Fruit fly (Drosophila melanogaster) whole organism, adult: Measurements from ENCODE around the gene MtnF.

ENCODE experiments used
- CG11617 ChIP-seq: fragments of 200-800 bp; sonication (Bioruptor generic); optimal IDR thresholded peaks from 2 replicates; lab custom pipeline; 2017; ENCODE audit warnings: mild to moderate bottlenecking, missing biosample characterization, missing genetic modification reagents, missing genetic modification characterization
- CG12768 ChIP-seq: fragments of 200-800 bp; sonication (Bioruptor generic); optimal IDR thresholded peaks from 2 replicates; lab custom pipeline; 2017; ENCODE audit warnings: missing biosample characterization, missing genetic modification characterization, mild to moderate bottlenecking, moderate library complexity, missing genetic modification reagents
- CG14711 ChIP-seq: fragments of 200-800 bp; sonication (Bioruptor generic); optimal IDR thresholded peaks from 2 replicates; lab custom pipeline; 2018; ENCODE audit warnings: missing biosample characterization, mild to moderate bottlenecking, missing genetic modification characterization, moderate library complexity
- CG1620 ChIP-seq: fragments of 200-800 bp; sonication (Bioruptor generic); optimal IDR thresholded peaks from 2 replicates; lab custom pipeline; 2016; ENCODE audit warnings: missing biosample characterization, missing genetic modification characterization
- CG33017 ChIP-seq: fragments of 200-800 bp; sonication (Bioruptor generic); optimal IDR thresholded peaks from 2 replicates; lab custom pipeline; 2018; ENCODE audit warnings: missing biosample characterization, mild to moderate bottlenecking, missing genetic modification characterization, moderate library complexity
- CG5204 ChIP-seq: fragments of 200-800 bp; sonication (Bioruptor generic); optimal IDR thresholded peaks from 2 replicates; lab custom pipeline; 2016; ENCODE audit warnings: missing biosample characterization, missing genetic modification characterization
- CG7045 ChIP-seq: fragments of 200-800 bp; sonication (Bioruptor generic); optimal IDR thresholded peaks from 2 replicates; lab custom pipeline; 2017; ENCODE audit warnings: missing biosample characterization, mild to moderate bottlenecking, missing genetic modification characterization
- CG7101 ChIP-seq: fragments of 200-800 bp; sonication (Bioruptor generic); optimal IDR thresholded peaks from 2 replicates; lab custom pipeline; 2018; ENCODE audit warnings: missing biosample characterization, mild to moderate bottlenecking, missing genetic modification characterization, moderate library complexity
- Clk ChIP-seq: fragments of 200-800 bp; sonication (Bioruptor generic); optimal IDR thresholded peaks from 2 replicates; lab custom pipeline; 2017; ENCODE audit warnings: missing biosample characterization, missing genetic modification characterization
- Crg-1 ChIP-seq: fragments of 200-800 bp; sonication (Bioruptor generic); optimal IDR thresholded peaks from 2 replicates; lab custom pipeline; 2016; ENCODE audit warnings: missing biosample characterization, missing genetic modification characterization
- Hr96 ChIP-seq: fragments of 200-800 bp; sonication (Bioruptor generic); optimal IDR thresholded peaks from 2 replicates; lab custom pipeline; 2016; ENCODE audit warnings: missing biosample characterization, missing genetic modification characterization
- Mnt ChIP-seq: fragments of 200-800 bp; sonication (Bioruptor generic); optimal IDR thresholded peaks from 2 replicates; lab custom pipeline; 2016; ENCODE audit warnings: missing biosample characterization, mild to moderate bottlenecking, missing genetic modification characterization
- bab1 ChIP-seq: fragments of 200-800 bp; sonication (Bioruptor generic); optimal IDR thresholded peaks from 3 replicates; lab custom pipeline; 2019; ENCODE audit warnings: missing biosample characterization, mild to moderate bottlenecking, missing genetic modification characterization, moderate library complexity
- cic ChIP-seq: fragments of 200-800 bp; sonication (Bioruptor generic); optimal IDR thresholded peaks from 2 replicates; lab custom pipeline; 2017; ENCODE audit warnings: missing biosample characterization, mild to moderate bottlenecking, missing genetic modification characterization, moderate library complexity
- cnc ChIP-seq, 2 experiments: fragments of >200 bp; optimal IDR thresholded peaks; 2 replicates each; lab custom pipeline; 2017
- kay ChIP-seq: fragments of 200-800 bp; sonication (Bioruptor generic); peaks from one replicate; lab custom pipeline; 2016; ENCODE audit warnings: missing biosample characterization, missing genetic modification characterization, borderline replicate concordance
- ovo ChIP-seq: fragments of 200-800 bp; sonication (Bioruptor generic); optimal IDR thresholded peaks from 2 replicates; lab custom pipeline; 2016; ENCODE audit warnings: missing biosample characterization, missing genetic modification characterization
- pad ChIP-seq: fragments of 200-800 bp; sonication (Bioruptor generic); optimal IDR thresholded peaks from 3 replicates; lab custom pipeline; 2017; ENCODE audit warnings: missing biosample characterization, missing genetic modification characterization, mild to moderate bottlenecking, moderate library complexity, missing genetic modification reagents
- tj ChIP-seq: fragments of 200-800 bp; sonication (Bioruptor generic); optimal IDR thresholded peaks from 3 replicates; lab custom pipeline; 2017; ENCODE audit warnings: missing biosample characterization, mild to moderate bottlenecking, missing genetic modification characterization, moderate library complexity
- toe ChIP-seq: fragments of 200-800 bp; sonication (Bioruptor generic); optimal IDR thresholded peaks from 2 replicates; lab custom pipeline; 2016; ENCODE audit warnings: missing biosample characterization, missing genetic modification characterization

The MtnF gene

dm6 chr3R:24629877-24630808 lies 4.8 kb downstream of the MtnF start, which contains the start of gene Wsck:
Gene Wsck, minus strand, starts transcription at chr3R:24630075.
- TF ChIP-seq Clk (GFP tag; lab: Kevin White, UChicago) (no peak), cic (peak; percentile 77), ovo (peak; percentile 33), Crg-1 (no peak), Mnt (GFP tag; lab: Kevin White, UChicago) (peak; percentile 82), toe (no peak), pad (GFP tag; lab: Kevin White, UChicago) (peak; percentile 68), CG7101 (tag; lab: Kevin White, UChicago) (peak; percentile 30), CG12768 (GFP tag; lab: Kevin White, UChicago) (peak; percentile 33), tj (GFP tag; lab: Kevin White, UChicago) (peak; percentile 89), CG1620 (no peak), CG7045 (no peak), Hr96 (GFP tag; lab: Kevin White, UChicago) (no peak), cnc (optimal IDR thresholded peaks at IDR 0.05; lab: Kevin White, UChicago) (peak; percentile 55 to 76), bab1 (GFP tag; lab: Kevin White, UChicago) (peak; percentile 63), CG33017 (no peak), CG11617 (no peak), CG5204 (no peak), CG14711 (tag; lab: Kevin White, UChicago) (peak; percentile 19), kay (GFP tag; lab: Kevin White, UChicago) (peak; percentile 96)

dm6 chr3R:24626667-24627066 lies 8.3 kb downstream of the MtnF start:
- peak; percentile 66 for TF ChIP-seq tj (GFP tag; lab: Kevin White, UChicago)
- TF ChIP-seq CG33017 = no peak
- TF ChIP-seq CG12768 (GFP tag; lab: Kevin White, UChicago) = peak; percentile 54
- no peak for TF ChIP-seq CG5204
- TF ChIP-seq CG1620 = no peak
- TF ChIP-seq CG7101 (tag; lab: Kevin White, UChicago) = no peak
- TF ChIP-seq toe = no peak
- no peak for TF ChIP-seq Clk (GFP tag; lab: Kevin White, UChicago)
- no peak for TF ChIP-seq bab1 (GFP tag; lab: Kevin White, UChicago)
- TF ChIP-seq cic = peak; percentile 3
- TF ChIP-seq CG7045 = no peak
- no peak for TF ChIP-seq ovo

dm6 chr3R:24626003-24626486 lies 8.9 kb downstream of the MtnF start:
- TF ChIP-seq toe (no peak), CG7045 (peak; percentile 65), CG33017 (peak; percentile 11), kay (GFP tag; lab: Kevin White, UChicago) (no peak), bab1 (GFP tag; lab: Kevin White, UChicago) (peak; percentile 34), CG1620 (no peak), CG11617 (peak; percentile 14), Clk (GFP tag; lab: Kevin White, UChicago) (peak; percentile 17), pad (GFP tag; lab: Kevin White, UChicago) (peak; percentile 30), CG7101 (tag; lab: Kevin White, UChicago) (peak; percentile 21), ovo (no peak), Mnt (GFP tag; lab: Kevin White, UChicago) (peak; percentile 43), cic (no peak), CG5204 (no peak), CG12768 (GFP tag; lab: Kevin White, UChicago) (no peak), Hr96 (GFP tag; lab: Kevin White, UChicago) (no peak), CG14711 (tag; lab: Kevin White, UChicago) (peak; percentile 37), Crg-1 (no peak), tj (GFP tag; lab: Kevin White, UChicago) (no peak), cnc (optimal IDR thresholded peaks at IDR 0.05; lab: Kevin White, UChicago) (no peak)

dm6 chr3R:24625517-24625925 lies 9.4 kb downstream of the MtnF start, which contains the start of the genes Syx18 and atl:
Gene Syx18, minus strand, starts transcription at chr3R:24625562.
Gene atl, plus strand, starts transcription at chr3R:24625671.
- TF ChIP-seq CG14711 (tag; lab: Kevin White, UChicago) (peak; percentile 56), CG11617 (no peak), bab1 (GFP tag; lab: Kevin White, UChicago) (peak; percentile 85), kay (GFP tag; lab: Kevin White, UChicago) (no peak), tj (GFP tag; lab: Kevin White, UChicago) (no peak), pad (GFP tag; lab: Kevin White, UChicago) (peak; percentile 26), Crg-1 (peak; percentile 36), CG1620 (peak; percentile 67), Mnt (GFP tag; lab: Kevin White, UChicago) (peak; percentile 41), cnc (optimal IDR thresholded peaks at IDR 0.05; lab: Kevin White, UChicago) (no peak), cic (peak; percentile 38), CG33017 (no peak), CG7101 (tag; lab: Kevin White, UChicago) (peak; percentile 28)

dm6 chr3R:24620569-24620968 lies 14.4 kb downstream of the MtnF start:
- TF ChIP-seq CG7101 (tag; lab: Kevin White, UChicago) (no peak), ovo (no peak), CG5204 (no peak), CG12768 (GFP tag; lab: Kevin White, UChicago) (no peak), CG14711 (tag; lab: Kevin White, UChicago) (no peak), kay (GFP tag; lab: Kevin White, UChicago) (no peak), toe (no peak), tj (GFP tag; lab: Kevin White, UChicago) (no peak), pad (GFP tag; lab: Kevin White, UChicago) (no peak), CG11617 (no peak), Crg-1 (no peak), CG7045 (no peak)
